5 worm cellular contexts compared by ENCODE assay signal in the genomic region with DNA sequence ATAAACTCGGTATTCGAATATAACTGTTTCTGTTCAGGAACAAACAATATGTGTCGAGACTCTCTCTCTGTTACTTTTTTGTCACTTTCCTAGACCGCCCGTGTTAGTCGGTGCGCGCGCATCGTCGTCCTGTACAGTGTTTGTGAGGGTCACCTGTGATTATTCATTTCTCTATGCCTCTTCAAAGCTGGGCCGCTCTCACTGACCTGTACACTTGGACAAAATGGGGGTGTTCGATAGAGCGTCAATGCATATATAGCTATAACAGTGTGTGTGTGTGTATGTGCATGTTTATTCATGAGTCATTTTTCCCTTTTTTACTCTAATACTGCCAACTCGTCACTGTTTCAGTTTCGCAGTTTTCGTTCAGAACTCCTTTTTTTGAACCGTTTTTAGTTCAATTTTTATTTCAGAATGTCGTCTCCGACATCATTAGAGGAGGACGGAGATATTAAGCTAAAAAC.
A peak's percentile ranks its signal among the peaks of the same experiment; 100 is the strongest.
TF ChIP-seq lines count a peak whose summit lies in the region.

A gene (plus strand): TSS at position 414 of the 464 bp plus-strand sequence.

TF ChIP-seq in whole organism, L1 larva, 84 proteins besides CTCF, POLR2A, EP300 and RAD21 (continues in another document):
- peak; percentile 12 for TF ChIP-seq lir-3 (tag; optimal IDR thresholded peaks at IDR 0.05; lab: Kevin White, UChicago; ENCODE audit: poor library complexity)
- TF ChIP-seq ceh-88 (GFP tag; IDR thresholded peaks at IDR 0.05; lab: Robert Waterston, UW), result no peak
- no peak for TF ChIP-seq nhr-28 (tag; optimal IDR thresholded peaks at IDR 0.05; lab: Kevin White, UChicago)
- TF ChIP-seq swsn-7 (tag; optimal IDR thresholded peaks at IDR 0.05; lab: Kevin White, UChicago), result peak; percentile 50
- TF ChIP-seq lin-13 (GFP tag; optimal IDR thresholded peaks at IDR 0.05; lab: Kevin White, UChicago), result peak; percentile 40
- TF ChIP-seq sox-4 (tag; optimal IDR thresholded peaks at IDR 0.05; lab: Kevin White, UChicago), result no peak
- no peak for TF ChIP-seq hlh-4 (tag; optimal IDR thresholded peaks at IDR 0.05; lab: Kevin White, UChicago)
- TF ChIP-seq Y116A8C.19 (tag; optimal IDR thresholded peaks at IDR 0.05; lab: Kevin White, UChicago; ENCODE audit: borderline replicate concordance), result no peak
- peak in 1 of 3 experiments; percentile 17 for TF ChIP-seq ceh-82 (tag; optimal IDR thresholded peaks at IDR 0.05; lab: Kevin White, UChicago)
- TF ChIP-seq nhr-76 (tag; optimal IDR thresholded peaks at IDR 0.05; lab: Kevin White, UChicago), result no peak
- TF ChIP-seq dpl-1 (GFP tag; optimal IDR thresholded peaks at IDR 0.05; lab: Kevin White, UChicago), result peak in 2 of 3 experiments; percentile 47 to 50
- TF ChIP-seq elt-3 (tag; optimal IDR thresholded peaks at IDR 0.05; lab: Kevin White, UChicago), result peak in 3 of 6 experiments; percentile 6 to 74 (median 66)
- no peak for TF ChIP-seq tlp-1 (tag; optimal IDR thresholded peaks at IDR 0.05; lab: Kevin White, UChicago)
- TF ChIP-seq dsc-1 (tag; optimal IDR thresholded peaks at IDR 0.05; lab: Kevin White, UChicago), result no peak
- no peak for TF ChIP-seq sptf-1 (tag; optimal IDR thresholded peaks at IDR 0.05; lab: Kevin White, UChicago)

TF ChIP-seq in whole organism, L3 larva, 47 proteins besides CTCF, POLR2A, EP300 and RAD21 (continues in another document):
- TF ChIP-seq fkh-2 (tag; optimal IDR thresholded peaks at IDR 0.05; lab: Kevin White, UChicago) (no peak), skn-1 (tag; optimal IDR thresholded peaks at IDR 0.05; lab: Kevin White, UChicago) (no peak), ztf-4 (tag; optimal IDR thresholded peaks at IDR 0.05; lab: Kevin White, UChicago) (peak; percentile 26), nhr-28 (tag; optimal IDR thresholded peaks at IDR 0.05; lab: Kevin White, UChicago) (no peak), nfya-1 (tag; optimal IDR thresholded peaks at IDR 0.05; lab: Kevin White, UChicago; ENCODE audit: insufficient read depth) (peak; percentile 53), mdl-1 (tag; optimal IDR thresholded peaks at IDR 0.05; lab: Kevin White, UChicago) (no peak), eor-1 (tag; optimal IDR thresholded peaks at IDR 0.05; lab: Kevin White, UChicago) (no peak), egl-5 (tag; optimal IDR thresholded peaks at IDR 0.05; lab: Kevin White, UChicago) (no peak), mml-1 (tag; optimal IDR thresholded peaks at IDR 0.05; lab: Kevin White, UChicago) (no peak), hmg-11 (tag; optimal IDR thresholded peaks at IDR 0.05; lab: Kevin White, UChicago) (peak; percentile 81), elt-3 (tag; optimal IDR thresholded peaks at IDR 0.05; lab: Kevin White, UChicago) (peak in 2 of 3 experiments; percentile 17 to 30), zag-1 (tag; optimal IDR thresholded peaks at IDR 0.05; lab: Kevin White, UChicago) (no peak), ceh-82 (tag; optimal IDR thresholded peaks at IDR 0.05; lab: Kevin White, UChicago) (no peak), ZK546.5 (tag; optimal IDR thresholded peaks at IDR 0.05; lab: Kevin White, UChicago) (no peak), unc-62 (GFP tag; optimal IDR thresholded peaks at IDR 0.05; lab: Kevin White, UChicago) (no peak), daf-12 (tag; optimal IDR thresholded peaks at IDR 0.05; lab: Kevin White, UChicago) (no peak), nhr-67 (tag; optimal IDR thresholded peaks at IDR 0.05; lab: Kevin White, UChicago) (no peak), nhr-23 (tag; optimal IDR thresholded peaks at IDR 0.05; lab: Kevin White, UChicago) (peak; percentile 89)

TF ChIP-seq in whole organism, early embryonic, 17 proteins besides CTCF, POLR2A, EP300 and RAD21:
- TF ChIP-seq hmg-4 (GFP tag; optimal IDR thresholded peaks at IDR 0.05; lab: Kevin White, UChicago) (peak; percentile 41), sea-1 (GFP tag; conservative IDR thresholded peaks at IDR 0.05; lab: Robert Waterston, UW) (no peak)

TF ChIP-seq in whole organism, midembryonic, 9 proteins besides CTCF, POLR2A, EP300 and RAD21:
- no peak for TF ChIP-seq cog-1 (tag; optimal IDR thresholded peaks at IDR 0.05; lab: Kevin White, UChicago)
- peak; percentile 64; the same call in 1 of the 2 replicates for TF ChIP-seq flt-1 (GFP tag; IDR thresholded peaks at IDR 0.05; lab: Robert Waterston, UW)

TF ChIP-seq in whole organism, young adult, 124 proteins besides CTCF, POLR2A, EP300 and RAD21 (continues in another document):
- peak; percentile 97 for TF ChIP-seq nhr-80 (tag; optimal IDR thresholded peaks at IDR 0.05; lab: Kevin White, UChicago)
- peak; percentile 44 for TF ChIP-seq lsl-1 (GFP tag; optimal IDR thresholded peaks at IDR 0.05; lab: Kevin White, UChicago)
- TF ChIP-seq atf-7 (tag; optimal IDR thresholded peaks at IDR 0.05; lab: Kevin White, UChicago), result peak; percentile 76
- TF ChIP-seq mcd-1 (GFP tag; IDR thresholded peaks at IDR 0.05; lab: Robert Waterston, UW), result peak; percentile 47; the same call in 1 of the 2 replicates
- peak; percentile 34 for TF ChIP-seq ztf-22 (GFP tag; optimal IDR thresholded peaks at IDR 0.05; lab: Kevin White, UChicago)
- peak; percentile 35; the same call in 1 of the 2 replicates for TF ChIP-seq C06A6.2 (GFP tag; conservative IDR thresholded peaks at IDR 0.05; lab: Robert Waterston, UW)
- no peak for TF ChIP-seq F57C9.4 (tag; optimal IDR thresholded peaks at IDR 0.05; lab: Kevin White, UChicago)
- TF ChIP-seq D2030.7 (GFP tag; IDR thresholded peaks at IDR 0.05; lab: Robert Waterston, UW), result peak; percentile 25; the same call in 1 of the 2 replicates
- peak; percentile 79 for TF ChIP-seq ama-1 (optimal IDR thresholded peaks at IDR 0.05; lab: Kevin White, UChicago)
- TF ChIP-seq ama-1 (GFP tag; optimal IDR thresholded peaks at IDR 0.05; lab: Kevin White, UChicago), result no peak
- peak; percentile 86 for TF ChIP-seq Y53G8AR.9 (GFP tag; conservative IDR thresholded peaks at IDR 0.05; lab: Robert Waterston, UW)
- TF ChIP-seq lin-54 (GFP tag; optimal IDR thresholded peaks at IDR 0.05; lab: Kevin White, UChicago), result peak; percentile 63
- TF ChIP-seq ceh-27 (GFP tag; optimal IDR thresholded peaks at IDR 0.05; lab: Kevin White, UChicago), result peak; percentile 65
- peak; percentile 28 for TF ChIP-seq B0035.1 (tag; optimal IDR thresholded peaks at IDR 0.05; lab: Kevin White, UChicago)
- TF ChIP-seq hsf-1 (GFP tag; IDR thresholded peaks at IDR 0.05; lab: Robert Waterston, UW), result peak; percentile 75
- TF ChIP-seq tlf-1 (GFP tag; optimal IDR thresholded peaks at IDR 0.05; lab: Kevin White, UChicago), result peak; percentile 72
- TF ChIP-seq attf-6 (GFP tag; IDR thresholded peaks at IDR 0.05; lab: Robert Waterston, UW), result peak; percentile 45; the same call in 1 of the 2 replicates
- peak; percentile 83 for TF ChIP-seq athp-1 (tag; optimal IDR thresholded peaks at IDR 0.05; lab: Kevin White, UChicago)
- TF ChIP-seq madf-8 (GFP tag; conservative IDR thresholded peaks at IDR 0.05; lab: Robert Waterston, UW), result no peak
- no peak for TF ChIP-seq sdz-38 (tag; optimal IDR thresholded peaks at IDR 0.05; lab: Kevin White, UChicago)
- TF ChIP-seq aptf-2 (GFP tag; conservative IDR thresholded peaks at IDR 0.05; lab: Robert Waterston, UW), result no peak
- TF ChIP-seq Y56A3A.18 (GFP tag; IDR thresholded peaks at IDR 0.05; lab: Robert Waterston, UW), result peak; percentile 84; the same call in 1 of the 2 replicates
- TF ChIP-seq rcor-1 (GFP tag; IDR thresholded peaks at IDR 0.05; lab: Robert Waterston, UW), result peak; percentile 39; the same call in 1 of the 2 replicates
- no peak for TF ChIP-seq rec-8 (tag; optimal IDR thresholded peaks at IDR 0.05; lab: Kevin White, UChicago)
- peak; percentile 29; the same call in 1 of the 2 replicates for TF ChIP-seq F33H1.4 (GFP tag; IDR thresholded peaks at IDR 0.05; lab: Robert Waterston, UW)
- 0 out of 2 replicates have a peak, but pooled peaks have one; percentile 31 for TF ChIP-seq cebp-2 (GFP tag; IDR thresholded peaks at IDR 0.05; lab: Robert Waterston, UW)
- TF ChIP-seq F10E7.11 (tag; optimal IDR thresholded peaks at IDR 0.05; lab: Kevin White, UChicago), result no peak
- no peak for TF ChIP-seq snpc-1.1 (tag; optimal IDR thresholded peaks at IDR 0.05; lab: Kevin White, UChicago; ENCODE audit: insufficient read depth)
- TF ChIP-seq egrh-3 (GFP tag; IDR thresholded peaks at IDR 0.05; lab: Robert Waterston, UW), result peak; percentile 35; the same call in 1 of the 2 replicates
- peak; percentile 55 for TF ChIP-seq die-1 (tag; optimal IDR thresholded peaks at IDR 0.05; lab: Kevin White, UChicago)
- TF ChIP-seq Y67H2A.10 (GFP tag; conservative IDR thresholded peaks at IDR 0.05; lab: Robert Waterston, UW), result no peak
- no peak for TF ChIP-seq ceh-91 (GFP tag; IDR thresholded peaks at IDR 0.05; lab: Robert Waterston, UW)
- no peak for TF ChIP-seq sptf-2 (GFP tag; optimal IDR thresholded peaks at IDR 0.05; lab: Kevin White, UChicago)
- TF ChIP-seq B0019.2 (GFP tag; conservative IDR thresholded peaks at IDR 0.05; lab: Robert Waterston, UW), result no peak
- TF ChIP-seq egl-18 (GFP tag; IDR thresholded peaks at IDR 0.05; lab: Robert Waterston, UW), result 0 out of 2 replicates have a peak, but pooled peaks have one; percentile 3
- TF ChIP-seq F39B2.1 (GFP tag; IDR thresholded peaks at IDR 0.05; lab: Robert Waterston, UW), result 0 out of 2 replicates have a peak, but pooled peaks have one; percentile 54
- TF ChIP-seq snpc-3.4 (tag; optimal IDR thresholded peaks at IDR 0.05; lab: Kevin White, UChicago), result peak; percentile 80
- peak; percentile 28 for TF ChIP-seq F49E8.2 (tag; optimal IDR thresholded peaks at IDR 0.05; lab: Kevin White, UChicago; ENCODE audit: insufficient read depth)
- TF ChIP-seq cebp-1 (GFP tag; IDR thresholded peaks at IDR 0.05; lab: Robert Waterston, UW), result no peak
- peak; percentile 65 for TF ChIP-seq cebp-1 (tag; optimal IDR thresholded peaks at IDR 0.05; lab: Kevin White, UChicago)
- TF ChIP-seq madf-3 (GFP tag; IDR thresholded peaks at IDR 0.05; lab: Robert Waterston, UW), result peak; percentile 72
- TF ChIP-seq hlh-12 (tag; optimal IDR thresholded peaks at IDR 0.05; lab: Kevin White, UChicago), result no peak
- 0 out of 2 replicates have a peak, but pooled peaks have one; percentile 33 for TF ChIP-seq Y79H2A.3 (GFP tag; conservative IDR thresholded peaks at IDR 0.05; lab: Robert Waterston, UW)
- TF ChIP-seq ceh-100 (GFP tag; IDR thresholded peaks at IDR 0.05; lab: Robert Waterston, UW), result peak; percentile 23; the same call in 1 of the 2 replicates
- TF ChIP-seq let-526 (GFP tag; IDR thresholded peaks at IDR 0.05; lab: Robert Waterston, UW), result no peak
- TF ChIP-seq Y95B8A.8 (GFP tag; IDR thresholded peaks at IDR 0.05; lab: Robert Waterston, UW), result peak; percentile 88
- TF ChIP-seq attf-5 (GFP tag; optimal IDR thresholded peaks at IDR 0.05; lab: Kevin White, UChicago), result peak; percentile 87
- TF ChIP-seq ztf-6 (GFP tag; IDR thresholded peaks at IDR 0.05; lab: Robert Waterston, UW), result no peak
- peak; percentile 30; the same call in 1 of the 2 replicates for TF ChIP-seq egl-44 (GFP tag; IDR thresholded peaks at IDR 0.05; lab: Robert Waterston, UW)
